Worm (Caenorhabditis elegans): ENCODE results near the gene clec-258.

ce11 chrV:19744210-19744609 lies 44.0 kb upstream of the clec-258 start:
- TF ChIP-seq che-1 (tag; optimal IDR thresholded peaks at IDR 0.05) = no peak
- no peak for TF ChIP-seq fkh-10 (GFP tag; optimal IDR thresholded peaks at IDR 0.05)
- no peak for TF ChIP-seq tbx-7 (tag; optimal IDR thresholded peaks at IDR 0.05)
- TF ChIP-seq ama-1 (optimal IDR thresholded peaks at IDR 0.05) = no peak
- no peak for TF ChIP-seq pha-4 (tag; optimal IDR thresholded peaks at IDR 0.05)
- no peak for TF ChIP-seq hlh-6 (tag; optimal IDR thresholded peaks at IDR 0.05)
- no peak for TF ChIP-seq dmd-4 (tag; optimal IDR thresholded peaks at IDR 0.05; ENCODE audit: borderline replicate concordance)
- no peak for TF ChIP-seq Y22D7AL.16 (tag; optimal IDR thresholded peaks at IDR 0.05)
- TF ChIP-seq lin-11 (tag; optimal IDR thresholded peaks at IDR 0.05) = no peak
- TF ChIP-seq tbx-2 (tag; optimal IDR thresholded peaks at IDR 0.05) = no peak
- no peak for TF ChIP-seq ahr-1 (tag; optimal IDR thresholded peaks at IDR 0.05)
- no peak for TF ChIP-seq zip-5 (tag; optimal IDR thresholded peaks at IDR 0.05)

Measured in whole organism, late embryonic.